Worm (Caenorhabditis elegans) whole organism, L1 larva: ENCODE results near the gene zipt-15.

Source experiments
- C16A3.4 ChIP-seq: fragments of 150-350 bp; optimal IDR thresholded peaks from 2 replicates; lab custom pipeline; 2014; ENCODE audit warnings: missing biosample characterization, missing genetic modification characterization
- F16B12.6 ChIP-seq: fragments of 150-350 bp; optimal IDR thresholded peaks from 2 replicates; lab custom pipeline; 2014; ENCODE audit warnings: missing biosample characterization, missing genetic modification characterization
- aly-2 ChIP-seq: fragments of 150-350 bp; optimal IDR thresholded peaks from 2 replicates; lab custom pipeline; 2014; ENCODE audit warnings: missing biosample characterization, missing genetic modification characterization
- ceh-63 ChIP-seq: fragments of 200-800 bp; sonication (Bioruptor generic); optimal IDR thresholded peaks from 2 replicates; lab custom pipeline; 2018; ENCODE audit warnings: mild to moderate bottlenecking, missing genetic modification characterization, missing compliant biosample characterization
- ceh-90 ChIP-seq: sonication (generic microtip); optimal IDR thresholded peaks from 2 replicates; lab custom pipeline; 2016; ENCODE audit warnings: missing genetic modification characterization, missing compliant biosample characterization
- ces-1 ChIP-seq: fragments of 150-350 bp; optimal IDR thresholded peaks from 2 replicates; lab custom pipeline; 2014; ENCODE audit warnings: missing biosample characterization, missing genetic modification reagents, missing genetic modification characterization
- dpl-1 ChIP-seq, 3 experiments: fragments of 150-350 bp in 2 of 3; sonication (generic microtip) in 1 of 3; optimal IDR thresholded peaks; 2 replicates each; lab custom pipeline; 2014 to 2017; ENCODE audit warnings: missing biosample characterization in 3 of 3, missing genetic modification characterization in 3 of 3, missing genetic modification reagents in 3 of 3
- efl-1 ChIP-seq, 4 experiments: fragments of 150-350 bp; optimal IDR thresholded peaks in 3 of 4; peaks in 1 of 4; 1 replicate in 1 of 4; 2 replicates in 3 of 4; lab custom pipeline; 2014; ENCODE audit warnings: missing biosample characterization in 2 of 4, missing genetic modification characterization in 2 of 4, missing genetic modification reagents in 2 of 4
- efl-3 ChIP-seq: fragments of 200-800 bp; sonication (Bioruptor generic); optimal IDR thresholded peaks from 2 replicates; lab custom pipeline; 2018; ENCODE audit warnings: mild to moderate bottlenecking, missing genetic modification characterization, missing compliant biosample characterization
- elt-3 ChIP-seq, 6 experiments: fragments of 150-350 bp in 1 of 6; sonication (generic microtip); optimal IDR thresholded peaks; 2 replicates each; lab custom pipeline; 2017 to 2018; ENCODE audit warnings: missing biosample characterization in 6 of 6, missing genetic modification characterization in 6 of 6, inconsistent platforms in 1 of 6
- fkh-10 ChIP-seq: sonication (generic microtip); optimal IDR thresholded peaks from 2 replicates; lab custom pipeline; 2017; ENCODE audit warnings: missing biosample characterization, missing genetic modification reagents, missing genetic modification characterization
- fkh-8 ChIP-seq: sonication (generic microtip); optimal IDR thresholded peaks from 2 replicates; lab custom pipeline; 2016; ENCODE audit warnings: mild to moderate bottlenecking, missing genetic modification characterization, missing compliant biosample characterization
- fos-1 ChIP-seq: fragments of 150-350 bp; optimal IDR thresholded peaks from 2 replicates; lab custom pipeline; 2014; ENCODE audit warnings: missing biosample characterization, missing genetic modification characterization
- grh-1 ChIP-seq: fragments of 200-800 bp; sonication (Bioruptor generic); IDR thresholded peaks from 2 replicates; pipeline ENCODE4 v1.3.6; 2022; ENCODE audit warnings: missing genetic modification reagents, missing genetic modification characterization, missing compliant biosample characterization
- hlh-17 ChIP-seq: fragments of 200-800 bp; sonication (Bioruptor generic); optimal IDR thresholded peaks from 2 replicates; lab custom pipeline; 2018; ENCODE audit warnings: missing genetic modification characterization, mild to moderate bottlenecking, missing compliant biosample characterization, moderate library complexity, borderline replicate concordance
- hlh-4 ChIP-seq: sonication (generic microtip); optimal IDR thresholded peaks from 2 replicates; lab custom pipeline; 2016; ENCODE audit warnings: mild to moderate bottlenecking, missing genetic modification characterization, missing compliant biosample characterization
- hpl-2 ChIP-seq: fragments of 150-350 bp; optimal IDR thresholded peaks from 2 replicates; lab custom pipeline; 2014; ENCODE audit warnings: missing biosample characterization, missing genetic modification reagents, missing genetic modification characterization
- isw-1 ChIP-seq: fragments of 200-800 bp; sonication (Bioruptor generic); IDR thresholded peaks from 2 replicates; pipeline ENCODE4 v1.3.6; 2022; ENCODE audit warnings: missing genetic modification characterization, missing compliant biosample characterization
- lin-13 ChIP-seq: fragments of 150-350 bp; optimal IDR thresholded peaks from 2 replicates; lab custom pipeline; 2014; ENCODE audit warnings: missing biosample characterization, missing genetic modification reagents, missing genetic modification characterization
- lir-3 ChIP-seq: sonication (generic microtip); optimal IDR thresholded peaks from 2 replicates; lab custom pipeline; 2016; ENCODE audit warnings: mild to moderate bottlenecking, missing genetic modification characterization, moderate library complexity, missing compliant biosample characterization; ENCODE audit not compliant: poor library complexity
- lsy-2 ChIP-seq, 2 experiments: fragments of 150-350 bp; optimal IDR thresholded peaks; 2 replicates each; lab custom pipeline; 2014; ENCODE audit warnings: missing biosample characterization in 2 of 2, missing genetic modification characterization in 2 of 2
- mab-9 ChIP-seq: fragments of 200-800 bp; sonication (Bioruptor generic); IDR thresholded peaks from 2 replicates; pipeline ENCODE4 v1.3.6; 2022; ENCODE audit warnings: missing genetic modification reagents, missing genetic modification characterization, missing compliant biosample characterization
- mef-2 ChIP-seq: fragments of 150-350 bp; optimal IDR thresholded peaks from 2 replicates; lab custom pipeline; 2014; ENCODE audit warnings: missing biosample characterization, missing genetic modification characterization
- mep-1 ChIP-seq: fragments of 150-350 bp; optimal IDR thresholded peaks from 2 replicates; lab custom pipeline; 2014; ENCODE audit warnings: missing biosample characterization, missing genetic modification characterization
- nhr-11 ChIP-seq: fragments of 150-350 bp; optimal IDR thresholded peaks from 2 replicates; lab custom pipeline; 2014; ENCODE audit warnings: missing biosample characterization, missing genetic modification characterization
- nhr-20 ChIP-seq: sonication (generic microtip); optimal IDR thresholded peaks from 2 replicates; lab custom pipeline; 2016; ENCODE audit warnings: mild to moderate bottlenecking, missing genetic modification characterization, missing compliant biosample characterization
- nhr-237 ChIP-seq: fragments of 150-350 bp; optimal IDR thresholded peaks from 2 replicates; lab custom pipeline; 2014; ENCODE audit warnings: missing biosample characterization, missing genetic modification characterization
- nhr-28 ChIP-seq: fragments of 150-350 bp; optimal IDR thresholded peaks from 2 replicates; lab custom pipeline; 2014; ENCODE audit warnings: missing biosample characterization, missing genetic modification characterization
- nhr-47 ChIP-seq: sonication (generic microtip); optimal IDR thresholded peaks from 2 replicates; lab custom pipeline; 2016; ENCODE audit warnings: mild to moderate bottlenecking, missing genetic modification characterization, moderate library complexity, missing compliant biosample characterization
- nhr-71 ChIP-seq: sonication (generic microtip); optimal IDR thresholded peaks from 2 replicates; lab custom pipeline; 2016; ENCODE audit warnings: mild to moderate bottlenecking, missing genetic modification characterization, moderate library complexity, missing compliant biosample characterization
- nhr-76 ChIP-seq: sonication (generic microtip); optimal IDR thresholded peaks from 2 replicates; lab custom pipeline; 2017; ENCODE audit warnings: missing biosample characterization, missing genetic modification characterization
- nhr-77 ChIP-seq: fragments of 150-350 bp; optimal IDR thresholded peaks from 2 replicates; lab custom pipeline; 2014; ENCODE audit warnings: missing biosample characterization, missing genetic modification characterization
- nhr-84 ChIP-seq: sonication (generic microtip); optimal IDR thresholded peaks from 2 replicates; lab custom pipeline; 2017; ENCODE audit warnings: missing biosample characterization, missing genetic modification characterization
- nhr-85 ChIP-seq: sonication (generic microtip); peaks from one replicate; lab custom pipeline; 2016; ENCODE audit warnings: missing genetic modification characterization, inconsistent platforms, missing compliant biosample characterization
- pax-3 ChIP-seq: fragments of 200-800 bp; sonication (Bioruptor generic); optimal IDR thresholded peaks from 2 replicates; lab custom pipeline; 2018; ENCODE audit warnings: mild to moderate bottlenecking, missing genetic modification characterization, moderate library complexity, missing compliant biosample characterization
- pqm-1 ChIP-seq: sonication (generic microtip); optimal IDR thresholded peaks from 3 replicates; lab custom pipeline; 2017; ENCODE audit warnings: missing biosample characterization, missing genetic modification characterization
- rnt-1 ChIP-seq: sonication (generic microtip); optimal IDR thresholded peaks from 2 replicates; lab custom pipeline; 2016; ENCODE audit warnings: mild to moderate bottlenecking, missing genetic modification characterization, moderate library complexity, missing compliant biosample characterization
- snpc-4 ChIP-seq: fragments of 150-350 bp; optimal IDR thresholded peaks from 2 replicates; lab custom pipeline; 2014; ENCODE audit warnings: missing biosample characterization, missing genetic modification characterization
- snu-23 ChIP-seq: sonication (generic microtip); optimal IDR thresholded peaks from 2 replicates; lab custom pipeline; 2016; ENCODE audit warnings: missing genetic modification characterization, missing compliant biosample characterization
- sox-4 ChIP-seq: sonication (generic microtip); optimal IDR thresholded peaks from 2 replicates; lab custom pipeline; 2016; ENCODE audit warnings: missing genetic modification characterization, missing compliant biosample characterization
- sup-37 ChIP-seq: fragments of 200-800 bp; sonication (Bioruptor generic); optimal IDR thresholded peaks from 2 replicates; lab custom pipeline; 2018; ENCODE audit warnings: mild to moderate bottlenecking, missing genetic modification characterization, missing compliant biosample characterization
- tlp-1 ChIP-seq: fragments of 150-350 bp; optimal IDR thresholded peaks from 2 replicates; lab custom pipeline; 2014; ENCODE audit warnings: missing biosample characterization, missing genetic modification characterization
- unc-130 ChIP-seq: fragments of 150-350 bp; optimal IDR thresholded peaks from 2 replicates; lab custom pipeline; 2017; ENCODE audit warnings: missing biosample characterization, missing genetic modification characterization, inconsistent platforms
- unc-98 ChIP-seq: fragments of 200-800 bp; sonication (Bioruptor generic); IDR thresholded peaks from 2 replicates; pipeline ENCODE4 v1.3.6; 2022; ENCODE audit warnings: missing genetic modification characterization, missing compliant biosample characterization
- vab-15 ChIP-seq: sonication (generic microtip); optimal IDR thresholded peaks from 2 replicates; lab custom pipeline; 2017; ENCODE audit warnings: missing genotype, mild to moderate bottlenecking, missing genetic modification characterization, missing compliant biosample characterization
- xbp-1 ChIP-seq: sonication (generic microtip); optimal IDR thresholded peaks from 2 replicates; lab custom pipeline; 2016; ENCODE audit warnings: missing genetic modification characterization, missing compliant biosample characterization
- zip-4 ChIP-seq: fragments of 200-800 bp; sonication (Bioruptor generic); optimal IDR thresholded peaks from 2 replicates; lab custom pipeline; 2018; ENCODE audit warnings: mild to moderate bottlenecking, missing genetic modification characterization, moderate library complexity, missing compliant biosample characterization
- ztf-4 ChIP-seq: fragments of 150-350 bp; optimal IDR thresholded peaks from 2 replicates; lab custom pipeline; 2014; ENCODE audit warnings: missing biosample characterization, missing genetic modification characterization

Gene zipt-15

ce11 chrIV:796521-797073, 28.2 kb downstream of the zipt-15 start, which contains the start of the genes F56B3.11 and ech-5 (continued):
- no peak for TF ChIP-seq ceh-63 (GFP tag; lab: Kevin White, UChicago)
- TF ChIP-seq nhr-237 (tag; lab: Kevin White, UChicago) = peak; percentile 50
- no peak for TF ChIP-seq tlp-1 (tag; lab: Kevin White, UChicago)
- peak; percentile 42; the same call in 1 of the 2 replicates for TF ChIP-seq grh-1 (GFP tag; lab: Robert Waterston, UW)
- TF ChIP-seq ceh-90 (tag; lab: Kevin White, UChicago) = peak; percentile 80
- TF ChIP-seq fos-1 (tag; lab: Kevin White, UChicago) = peak; percentile 32
- peak; percentile 88 for TF ChIP-seq xbp-1
- peak; percentile 58 to 77 (median 68) for TF ChIP-seq dpl-1 (GFP tag; optimal IDR thresholded peaks at IDR 0.05; lab: Kevin White, UChicago)
- TF ChIP-seq pqm-1 (tag; lab: Kevin White, UChicago) = no peak
- TF ChIP-seq lsy-2 (tag; optimal IDR thresholded peaks at IDR 0.05; lab: Kevin White, UChicago) = peak; percentile 82 to 84
- no peak for TF ChIP-seq nhr-28 (tag; lab: Kevin White, UChicago)
- TF ChIP-seq fkh-10 (GFP tag; lab: Kevin White, UChicago) = no peak
- peak; percentile 87 for TF ChIP-seq nhr-20 (tag; lab: Kevin White, UChicago)
- TF ChIP-seq unc-98 (GFP tag; lab: Robert Waterston, UW) = peak; percentile 93
- no peak for TF ChIP-seq nhr-84 (tag; lab: Kevin White, UChicago)
- TF ChIP-seq fkh-8 (tag; lab: Kevin White, UChicago) = peak; percentile 95
- no peak for TF ChIP-seq unc-130 (tag; lab: Kevin White, UChicago)
- peak; percentile 77 for TF ChIP-seq C16A3.4 (tag; lab: Kevin White, UChicago)
- TF ChIP-seq lir-3 (tag; lab: Kevin White, UChicago) = no peak
- TF ChIP-seq mef-2 (tag; lab: Kevin White, UChicago) = no peak
- TF ChIP-seq aly-2 (tag; lab: Kevin White, UChicago) = peak; percentile 44
- TF ChIP-seq hpl-2 (GFP tag; lab: Kevin White, UChicago) = no peak
- peak; percentile 92 for TF ChIP-seq snu-23 (GFP tag; lab: Kevin White, UChicago)
- no peak for TF ChIP-seq ztf-4 (tag; lab: Kevin White, UChicago)
- no peak for TF ChIP-seq hlh-17
- no peak for TF ChIP-seq rnt-1 (tag; lab: Kevin White, UChicago)
- peak; percentile 71 for TF ChIP-seq mab-9
- peak in 1 of 6 experiments; percentile 34 for TF ChIP-seq elt-3 (tag; optimal IDR thresholded peaks at IDR 0.05; lab: Kevin White, UChicago)
- TF ChIP-seq snpc-4 (tag; lab: Kevin White, UChicago) = peak; percentile 45
- TF ChIP-seq isw-1 (GFP tag; lab: Robert Waterston, UW) = peak; percentile 90
- TF ChIP-seq zip-4 (GFP tag; lab: Kevin White, UChicago) = peak; percentile 19
- TF ChIP-seq efl-3 (GFP tag; lab: Kevin White, UChicago) = peak; percentile 72

- TF ChIP-seq pax-3 (tag; lab: Kevin White, UChicago) (no peak), hlh-4 (tag; lab: Kevin White, UChicago) (no peak), F16B12.6 (tag; lab: Kevin White, UChicago) (peak; percentile 58), lin-13 (GFP tag; lab: Kevin White, UChicago) (no peak), nhr-47 (tag; lab: Kevin White, UChicago) (no peak), vab-15 (tag; lab: Kevin White, UChicago) (no peak), efl-1 (optimal IDR thresholded peaks at IDR 0.05; lab: Kevin White, UChicago) (peak; percentile 9 to 22), efl-1 (GFP tag; optimal IDR thresholded peaks at IDR 0.05 in 1 of 2; lab: Kevin White, UChicago) (peak in 1 of 2 experiments; percentile 26), sox-4 (no peak), nhr-85 (tag; lab: Kevin White, UChicago) (no peak), ces-1 (no peak), nhr-77 (tag; lab: Kevin White, UChicago) (no peak), sup-37 (no peak), nhr-28 (tag; lab: Kevin White, UChicago) (no peak), nhr-71 (tag; lab: Kevin White, UChicago) (no peak), mep-1 (tag; lab: Kevin White, UChicago) (no peak), nhr-76 (no peak), nhr-11 (tag; lab: Kevin White, UChicago) (no peak)
Measured at ce11 chrIV:795383-795872, 29.3 kb downstream of the zipt-15 start, which contains the start of gene skr-18. Gene skr-18 (minus strand): TSS chrIV:795433.
